Worm (Caenorhabditis elegans): Measurements from ENCODE around the gene slc-25A26.

ce11 chrIV:8893746-8894145 lies 36.5 kb upstream of the slc-25A26 start, which contains the start of gene rad-54.L2:
- TF ChIP-seq nhr-41 (GFP tag; IDR thresholded peaks at IDR 0.05) (no peak), fkh-10 (GFP tag; optimal IDR thresholded peaks at IDR 0.05) (peak; percentile 1), hlh-11 (tag; optimal IDR thresholded peaks at IDR 0.05) (peak; percentile 66)
